Worm (Caenorhabditis elegans): ENCODE measurements around the gene gldi-7.

ce11 chrII:8499021-8499420 lies 32.0 kb downstream of the gldi-7 start:
- TF ChIP-seq tbx-11 (GFP tag; IDR thresholded peaks at IDR 0.05): no peak
- no peak for TF ChIP-seq tra-4 (tag; optimal IDR thresholded peaks at IDR 0.05)
- TF ChIP-seq ama-1 (optimal IDR thresholded peaks at IDR 0.05): no peak

Measured in whole organism, early embryonic.